Worm (Caenorhabditis elegans): ENCODE data around the gene cyp-33A1.

DNA sequence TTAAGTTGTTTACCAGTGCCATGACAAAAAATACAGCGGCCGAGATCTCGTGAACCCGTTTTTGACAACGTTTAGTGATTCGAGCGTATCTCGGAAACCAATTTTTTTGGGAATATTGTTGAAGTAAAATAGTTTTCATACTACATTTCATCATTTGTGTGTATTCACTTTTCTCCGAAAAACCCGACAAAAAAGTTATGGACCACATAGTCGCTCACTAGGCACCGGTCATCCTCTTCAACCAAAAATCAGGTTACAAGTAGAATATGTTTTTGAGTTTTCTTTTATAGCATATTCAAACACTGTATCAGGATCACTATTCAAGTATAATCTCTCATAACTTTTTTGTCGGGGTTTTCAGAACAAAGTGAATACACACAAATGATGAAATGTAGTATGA lies 39.5 kb downstream of the cyp-33A1 start:
- no peak for TF ChIP-seq nhr-76 (tag; optimal IDR thresholded peaks at IDR 0.05)
- TF ChIP-seq Y48G9A.11 (GFP tag; IDR thresholded peaks at IDR 0.05) = no peak
- TF ChIP-seq lir-3 (tag; optimal IDR thresholded peaks at IDR 0.05) = no peak
- TF ChIP-seq zfp-3 (GFP tag; conservative IDR thresholded peaks at IDR 0.05) = no peak
- no peak for TF ChIP-seq duxl-1 (tag; optimal IDR thresholded peaks at IDR 0.05; ENCODE audit: poor library complexity)
- TF ChIP-seq daf-19 (GFP tag; conservative IDR thresholded peaks at IDR 0.05) = no peak
- no peak for TF ChIP-seq aly-2 (tag; optimal IDR thresholded peaks at IDR 0.05)
- no peak for TF ChIP-seq sdz-12 (GFP tag; optimal IDR thresholded peaks at IDR 0.05)
- no peak for TF ChIP-seq zfp-2 (tag; optimal IDR thresholded peaks at IDR 0.05)
- TF ChIP-seq lsy-2 (tag; optimal IDR thresholded peaks at IDR 0.05) = no peak
- no peak for TF ChIP-seq fos-1 (tag; optimal IDR thresholded peaks at IDR 0.05)
